Worm (Caenorhabditis elegans): ENCODE measurements around the gene pfas-1.

DNA sequence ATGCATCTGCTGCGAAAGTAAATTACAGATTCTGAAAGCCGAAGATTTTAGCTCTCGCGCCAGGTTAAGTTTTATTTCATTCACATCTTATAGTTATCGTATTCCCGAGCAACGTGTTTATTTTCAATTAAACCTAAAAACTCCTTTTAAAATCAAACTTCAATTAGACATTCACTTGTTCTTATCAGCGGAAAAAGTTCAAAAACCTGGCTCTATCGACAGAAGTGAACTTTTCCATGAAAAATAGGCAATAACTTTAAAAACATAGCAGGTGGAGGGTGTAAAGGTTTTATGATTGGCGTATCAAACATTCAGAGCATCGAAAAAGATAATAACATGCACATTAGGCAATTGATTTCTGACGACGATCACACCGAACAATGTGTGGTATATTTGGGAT, 45.9 kb upstream of the pfas-1 start, which contains the start of gene ppat-1:
- TF ChIP-seq lin-15B (tag; optimal IDR thresholded peaks at IDR 0.05): no peak
- no peak for TF ChIP-seq unc-62 (GFP tag; optimal IDR thresholded peaks at IDR 0.05)
- TF ChIP-seq fkh-10 (GFP tag; optimal IDR thresholded peaks at IDR 0.05): no peak
- TF ChIP-seq nhr-237 (tag; optimal IDR thresholded peaks at IDR 0.05): no peak
- TF ChIP-seq ceh-82 (tag; optimal IDR thresholded peaks at IDR 0.05): no peak
- no peak for TF ChIP-seq fkh-2 (tag; optimal IDR thresholded peaks at IDR 0.05)
- TF ChIP-seq pha-4 (tag; optimal IDR thresholded peaks at IDR 0.05): no peak
- no peak for TF ChIP-seq tbx-2 (tag; optimal IDR thresholded peaks at IDR 0.05)
- TF ChIP-seq nhr-28 (tag; optimal IDR thresholded peaks at IDR 0.05): no peak
- no peak for TF ChIP-seq jun-1 (tag; optimal IDR thresholded peaks at IDR 0.05)
- no peak for TF ChIP-seq ZK546.5 (tag; optimal IDR thresholded peaks at IDR 0.05)
- TF ChIP-seq elt-1 (tag; optimal IDR thresholded peaks at IDR 0.05): no peak
- TF ChIP-seq fos-1 (tag; optimal IDR thresholded peaks at IDR 0.05): no peak
- no peak for TF ChIP-seq nhr-43 (tag; optimal IDR thresholded peaks at IDR 0.05; ENCODE audit: poor library complexity, severe bottlenecking)
